Worm (Caenorhabditis elegans): ENCODE data around the gene R10E4.1.

DNA sequence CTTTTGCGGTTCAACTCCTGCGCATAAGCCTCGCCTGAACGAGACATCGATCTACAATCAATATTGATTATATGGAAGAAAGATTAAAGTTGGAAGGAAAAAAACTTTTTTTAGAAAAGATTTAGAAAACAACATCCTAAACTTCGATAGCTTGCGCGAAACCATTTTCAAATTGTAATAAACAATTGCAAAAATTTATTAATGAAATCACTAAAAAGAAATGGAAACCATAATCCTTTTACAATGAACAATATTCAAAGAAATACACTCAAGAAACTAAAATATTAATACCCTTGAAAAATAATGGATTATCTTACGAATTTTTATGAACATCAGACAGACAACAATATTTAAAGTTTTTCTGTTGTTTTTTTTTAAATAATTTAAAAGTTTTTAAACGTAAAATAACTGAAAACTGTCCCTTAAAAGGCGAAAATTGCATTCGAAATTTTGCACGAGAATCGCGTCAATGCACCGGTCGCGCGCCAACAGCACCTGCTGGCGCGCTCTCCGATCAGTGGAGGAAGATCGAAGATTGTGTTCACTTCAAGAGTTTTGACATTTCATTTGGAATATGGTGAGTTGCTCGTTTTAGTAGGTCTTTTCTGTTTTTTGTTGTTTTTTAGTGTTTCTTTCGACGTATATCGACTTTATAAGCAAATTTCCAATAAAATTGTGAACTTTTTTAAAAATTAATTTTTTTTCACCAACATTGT is at the start of gene R10E4.1, which contains the start of gene sftb-1:
- peak; percentile 45 for TF ChIP-seq pha-4 (tag; optimal IDR thresholded peaks at IDR 0.05)
- TF ChIP-seq blmp-1 (tag; optimal IDR thresholded peaks at IDR 0.05), result no peak
- no peak for TF ChIP-seq snpc-4 (tag; optimal IDR thresholded peaks at IDR 0.05)
- TF ChIP-seq nhr-76 (tag; optimal IDR thresholded peaks at IDR 0.05), result no peak
- TF ChIP-seq ztf-11 (tag; optimal IDR thresholded peaks at IDR 0.05), result no peak
- TF ChIP-seq mep-1 (tag; optimal IDR thresholded peaks at IDR 0.05), result peak; percentile 66
- no peak for TF ChIP-seq unc-62 (GFP tag; optimal IDR thresholded peaks at IDR 0.05)

Measured in whole organism, mixed stage, embryonic.